Fruit fly (Drosophila melanogaster) whole organism, prepupa: ENCODE data around the gene prt.

Experiments
- CG11902 ChIP-seq: fragments of 200-800 bp; sonication (Bioruptor generic); optimal IDR thresholded peaks from 3 replicates; lab custom pipeline; 2016; ENCODE audit warnings: missing biosample characterization, missing genetic modification characterization
- CG15336 ChIP-seq: fragments of 200-800 bp; sonication (Bioruptor generic); IDR thresholded peaks from 2 replicates; pipeline ENCODE4 v1.3.6; 2022; ENCODE audit warnings: missing biosample characterization, missing genetic modification characterization
- CG16779 ChIP-seq: fragments of 200-800 bp; sonication (Bioruptor generic); optimal IDR thresholded peaks from 3 replicates; lab custom pipeline; 2017; ENCODE audit warnings: missing biosample characterization, mild to moderate bottlenecking, missing genetic modification characterization
- CG31627 ChIP-seq: fragments of 200-800 bp; sonication (Bioruptor generic); optimal IDR thresholded peaks from 3 replicates; lab custom pipeline; 2016; ENCODE audit warnings: missing biosample characterization, missing genetic modification characterization
- CG32006 ChIP-seq: fragments of 200-800 bp; sonication (Bioruptor generic); optimal IDR thresholded peaks from 3 replicates; lab custom pipeline; 2017; ENCODE audit warnings: missing biosample characterization, mild to moderate bottlenecking, missing genetic modification characterization
- CG34406 ChIP-seq: fragments of 200-800 bp; sonication (Bioruptor generic); optimal IDR thresholded peaks from 3 replicates; lab custom pipeline; 2016; ENCODE audit warnings: missing biosample characterization, missing genetic modification characterization
- CG3919 ChIP-seq: fragments of 200-800 bp; sonication (Bioruptor generic); optimal IDR thresholded peaks from 3 replicates; lab custom pipeline; 2016; ENCODE audit warnings: missing biosample characterization, missing genetic modification characterization
- CG6163 ChIP-seq: fragments of 200-800 bp; sonication (Bioruptor generic); IDR thresholded peaks from 3 replicates; pipeline ENCODE4 v1.3.6; 2022; ENCODE audit warnings: missing biosample characterization, missing genetic modification characterization
- CG6276 ChIP-seq: fragments of 200-800 bp; sonication (Bioruptor generic); optimal IDR thresholded peaks from 2 replicates; lab custom pipeline; 2017; ENCODE audit warnings: missing biosample characterization, mild to moderate bottlenecking, missing genetic modification characterization
- CG6792 ChIP-seq: fragments of 200-800 bp; sonication (Bioruptor generic); optimal IDR thresholded peaks from 3 replicates; lab custom pipeline; 2016; ENCODE audit warnings: missing biosample characterization, missing genetic modification characterization
- CG6808 ChIP-seq: fragments of 200-800 bp; sonication (Bioruptor generic); optimal IDR thresholded peaks from 3 replicates; lab custom pipeline; 2017; ENCODE audit warnings: missing biosample characterization, missing genetic modification characterization, mild to moderate bottlenecking, moderate library complexity, missing genetic modification reagents
- CG6854 ChIP-seq: fragments of 200-800 bp; sonication (Bioruptor generic); optimal IDR thresholded peaks from 2 replicates; lab custom pipeline; 2017; ENCODE audit warnings: missing biosample characterization, mild to moderate bottlenecking, missing genetic modification characterization
- CG7368 ChIP-seq: fragments of 200-800 bp; sonication (Bioruptor generic); optimal IDR thresholded peaks from 3 replicates; lab custom pipeline; 2016; ENCODE audit warnings: missing biosample characterization, missing genetic modification characterization
- CG8119 ChIP-seq: fragments of 200-800 bp; sonication (Bioruptor generic); IDR thresholded peaks from 3 replicates; pipeline ENCODE4 v1.3.6; 2022; ENCODE audit warnings: missing biosample characterization, missing genetic modification characterization
- CG8632 ChIP-seq: fragments of 200-800 bp; sonication (Bioruptor generic); optimal IDR thresholded peaks from 3 replicates; lab custom pipeline; 2016; ENCODE audit warnings: missing biosample characterization, missing genetic modification characterization
- CG9139 ChIP-seq: fragments of 200-800 bp; sonication (Bioruptor generic); optimal IDR thresholded peaks from 3 replicates; lab custom pipeline; 2017; ENCODE audit warnings: missing biosample characterization, mild to moderate bottlenecking, missing genetic modification characterization
- Eip75B ChIP-seq: fragments of 200-800 bp; sonication (Bioruptor generic); optimal IDR thresholded peaks from 3 replicates; lab custom pipeline; 2016; ENCODE audit warnings: missing biosample characterization, missing genetic modification characterization
- Eip78C ChIP-seq: fragments of 200-800 bp; sonication (Bioruptor generic); peaks from one replicate; lab custom pipeline; 2016; ENCODE audit warnings: missing biosample characterization, missing genetic modification characterization
- Ets21C ChIP-seq: fragments of 200-800 bp; sonication (Bioruptor generic); optimal IDR thresholded peaks from 3 replicates; lab custom pipeline; 2016; ENCODE audit warnings: missing biosample characterization, missing genetic modification characterization
- Gug ChIP-seq: fragments of 200-800 bp; sonication (Bioruptor generic); IDR thresholded peaks from 2 replicates; pipeline ENCODE4 v1.3.6; 2022; ENCODE audit warnings: missing biosample characterization, missing genetic modification characterization
- Hr39 ChIP-seq: fragments of 200-800 bp; sonication (Bioruptor generic); optimal IDR thresholded peaks from 2 replicates; lab custom pipeline; 2016; ENCODE audit warnings: missing biosample characterization, missing genetic modification characterization
- Hr4 ChIP-seq: fragments of 200-800 bp; sonication (Bioruptor generic); optimal IDR thresholded peaks from 3 replicates; lab custom pipeline; 2016; ENCODE audit warnings: missing biosample characterization, missing genetic modification characterization
- Lpt ChIP-seq: fragments of 200-800 bp; sonication (Bioruptor generic); optimal IDR thresholded peaks from 3 replicates; lab custom pipeline; 2016; ENCODE audit warnings: missing biosample characterization, missing genetic modification characterization
- OdsH ChIP-seq: fragments of 200-800 bp; sonication (Bioruptor generic); optimal IDR thresholded peaks from 3 replicates; lab custom pipeline; 2016; ENCODE audit warnings: missing biosample characterization, missing genetic modification characterization
- Sox102F ChIP-seq: fragments of 200-800 bp; sonication (Bioruptor generic); optimal IDR thresholded peaks from 2 replicates; lab custom pipeline; 2016; ENCODE audit warnings: missing biosample characterization, mild to moderate bottlenecking, missing genetic modification characterization
- achi ChIP-seq: fragments of 200-800 bp; sonication (Bioruptor generic); optimal IDR thresholded peaks from 3 replicates; lab custom pipeline; 2016; ENCODE audit warnings: missing biosample characterization, missing genetic modification characterization
- dac ChIP-seq: fragments of 200-800 bp; sonication (Bioruptor generic); optimal IDR thresholded peaks from 2 replicates; lab custom pipeline; 2017; ENCODE audit warnings: missing biosample characterization, mild to moderate bottlenecking, missing genetic modification characterization
- eg ChIP-seq: fragments of 200-800 bp; sonication (Bioruptor generic); IDR thresholded peaks from 3 replicates; pipeline ENCODE4 v1.3.6; 2022; ENCODE audit warnings: missing biosample characterization, missing genetic modification characterization
- fd59A ChIP-seq: fragments of 200-800 bp; sonication (Bioruptor generic); optimal IDR thresholded peaks from 2 replicates; lab custom pipeline; 2017; ENCODE audit warnings: missing biosample characterization, mild to moderate bottlenecking, missing genetic modification characterization, missing genetic modification reagents
- fd85E ChIP-seq: fragments of 200-800 bp; sonication (Bioruptor generic); optimal IDR thresholded peaks from 3 replicates; lab custom pipeline; 2016; ENCODE audit warnings: missing biosample characterization, missing genetic modification characterization
- fkh ChIP-seq: fragments of 200-800 bp; sonication (Bioruptor generic); optimal IDR thresholded peaks from 3 replicates; lab custom pipeline; 2017; ENCODE audit warnings: missing biosample characterization, mild to moderate bottlenecking, missing genetic modification characterization, moderate library complexity
- net ChIP-seq: fragments of 200-800 bp; sonication (Bioruptor generic); optimal IDR thresholded peaks from 3 replicates; lab custom pipeline; 2016; ENCODE audit warnings: missing biosample characterization, missing genetic modification characterization
- salr ChIP-seq, 2 experiments: fragments of 200-800 bp; sonication (Bioruptor generic); optimal IDR thresholded peaks; 3 replicates each; lab custom pipeline; 2016 to 2018; ENCODE audit warnings: missing biosample characterization in 2 of 2, missing genetic modification characterization in 2 of 2, mild to moderate bottlenecking in 1 of 2
- ss ChIP-seq, 2 experiments: fragments of 200-800 bp; sonication (Bioruptor generic); optimal IDR thresholded peaks; 2 replicates in 1 of 2; 3 replicates in 1 of 2; lab custom pipeline; 2017 to 2018; ENCODE audit warnings: mild to moderate bottlenecking in 2 of 2, missing biosample characterization in 2 of 2, missing genetic modification characterization in 2 of 2, moderate library complexity in 1 of 2
- svp ChIP-seq: fragments of 200-800 bp; sonication (Bioruptor generic); peaks from one replicate; lab custom pipeline; 2016; ENCODE audit warnings: missing biosample characterization, missing genetic modification characterization
- topi ChIP-seq: fragments of 200-800 bp; sonication (Bioruptor generic); optimal IDR thresholded peaks from 3 replicates; lab custom pipeline; 2016; ENCODE audit warnings: missing biosample characterization, missing genetic modification characterization
- vri ChIP-seq: fragments of 200-800 bp; sonication (Bioruptor generic); optimal IDR thresholded peaks from 3 replicates; lab custom pipeline; 2016; ENCODE audit warnings: missing biosample characterization, mild to moderate bottlenecking, missing genetic modification characterization

Gene prt

DNA sequence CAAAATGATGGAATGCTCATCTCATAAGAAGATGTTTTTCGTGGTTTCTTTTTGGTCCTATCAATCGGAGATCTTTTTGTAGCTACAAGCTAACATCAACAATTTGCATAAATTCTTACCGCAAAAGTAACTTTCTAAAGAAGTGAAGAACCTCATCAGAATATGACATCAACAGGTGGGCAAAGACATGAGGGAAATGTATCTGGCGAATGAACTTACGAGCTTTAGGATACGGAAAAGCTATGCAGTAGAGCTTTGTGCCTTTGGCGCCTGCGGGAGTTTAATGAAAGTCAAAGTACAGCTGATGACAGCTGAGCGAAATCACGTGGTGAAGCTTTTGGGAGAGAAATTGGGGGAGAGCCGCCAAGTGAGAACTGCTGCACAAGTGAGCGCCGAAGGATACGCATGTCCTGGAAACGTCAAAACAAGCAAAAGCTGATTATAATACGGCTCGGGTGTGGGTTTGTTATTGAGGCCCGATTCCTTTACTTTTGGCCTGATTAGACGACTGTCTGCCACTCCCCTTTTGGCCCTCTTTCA is 32.1 kb downstream of the prt start:
- no peak for TF ChIP-seq fd85E (GFP tag; lab: Kevin White, UChicago)
- TF ChIP-seq Ets21C: no peak
- TF ChIP-seq Eip78C (GFP tag; lab: Kevin White, UChicago): peak; percentile 38

DNA sequence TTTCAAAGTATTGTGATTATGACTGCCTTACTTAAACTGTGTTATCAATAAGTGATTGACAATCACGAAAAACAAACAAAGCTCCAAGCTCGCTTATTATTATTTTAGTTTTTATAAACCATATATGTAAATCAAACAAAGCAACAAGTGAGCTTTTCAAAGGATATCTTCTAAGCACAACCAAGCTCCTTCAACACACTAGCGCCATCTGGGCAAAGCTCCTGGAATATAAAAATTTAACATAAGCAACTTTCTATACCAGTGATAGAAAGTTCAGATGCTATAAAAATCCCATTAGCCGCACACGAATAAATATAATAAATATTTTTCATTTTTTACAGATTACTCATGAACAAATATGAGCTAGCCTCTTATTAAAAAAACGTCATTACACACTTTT is 34.4 kb downstream of the prt start:
- TF ChIP-seq OdsH (GFP tag; lab: Kevin White, UChicago): no peak
- no peak for TF ChIP-seq CG31627
- no peak for TF ChIP-seq Hr4 (GFP tag; lab: Kevin White, UChicago)
- no peak for TF ChIP-seq CG7368 (GFP tag; lab: Kevin White, UChicago)
- no peak for TF ChIP-seq CG32006 (GFP tag; lab: Kevin White, UChicago)
- peak; percentile 38 for TF ChIP-seq Eip78C (GFP tag; lab: Kevin White, UChicago)

DNA sequence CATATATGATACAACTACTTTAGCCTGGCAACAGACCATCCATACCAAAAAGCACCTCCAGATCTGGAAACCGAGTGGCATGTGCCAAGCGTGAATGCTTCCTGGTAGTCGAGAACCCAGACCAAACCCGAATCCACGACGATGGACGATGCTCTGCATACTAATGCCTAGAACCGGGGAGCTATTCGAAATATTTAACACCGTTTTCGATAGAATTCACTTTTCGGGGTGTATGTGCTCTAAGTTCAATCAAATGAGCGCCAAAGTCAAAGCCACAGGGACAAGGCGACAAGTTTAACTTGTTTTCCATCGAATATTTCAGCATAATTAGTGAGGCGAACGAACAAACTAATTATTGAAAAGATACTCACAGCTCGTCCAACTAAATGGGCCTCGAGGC is 36.0 kb downstream of the prt start:
- TF ChIP-seq Sox102F (GFP tag; lab: Kevin White, UChicago) (no peak), Eip78C (GFP tag; lab: Kevin White, UChicago) (peak; percentile 26), salr (GFP tag; optimal IDR thresholded peaks at IDR 0.05; lab: Kevin White, UChicago) (no peak)

DNA sequence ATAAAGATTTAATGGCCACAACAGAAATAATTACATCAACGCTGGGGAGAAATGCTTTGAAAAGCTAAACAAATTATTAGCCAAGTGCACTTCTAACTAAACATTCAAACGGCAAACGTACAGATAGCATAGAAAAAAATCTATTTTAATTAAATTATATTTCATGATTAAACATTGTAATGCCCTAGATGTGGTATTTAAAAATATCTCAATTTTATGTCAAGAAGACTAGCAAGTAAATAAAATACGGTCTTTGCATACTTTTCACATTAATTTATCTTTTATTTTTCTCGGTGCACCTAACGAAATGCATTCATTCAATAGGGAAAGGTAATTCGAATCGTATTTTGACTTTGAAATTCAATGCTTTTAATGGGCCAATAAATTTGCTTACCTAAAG is 39.2 kb downstream of the prt start:
- TF ChIP-seq Lpt: no peak
- TF ChIP-seq Hr4 (GFP tag; lab: Kevin White, UChicago): no peak
- no peak for TF ChIP-seq fd59A (GFP tag; lab: Kevin White, UChicago)
- TF ChIP-seq Eip75B: no peak
- TF ChIP-seq CG3919 (GFP tag; lab: Kevin White, UChicago): no peak
- TF ChIP-seq CG6808 (GFP tag; lab: Kevin White, UChicago): no peak
- no peak for TF ChIP-seq fkh
- TF ChIP-seq Hr39 (GFP tag; lab: Kevin White, UChicago): no peak
- peak; percentile 13 for TF ChIP-seq CG32006 (GFP tag; lab: Kevin White, UChicago)
- TF ChIP-seq CG8632 (GFP tag; lab: Kevin White, UChicago): no peak
- 0 out of 2 replicates have a peak, but pooled peaks have one; percentile 12 for TF ChIP-seq CG15336 (GFP tag; lab: Robert Waterston, UW)
- TF ChIP-seq svp (GFP tag; lab: Kevin White, UChicago): no peak
- TF ChIP-seq fd85E (GFP tag; lab: Kevin White, UChicago): no peak
- TF ChIP-seq salr (GFP tag; optimal IDR thresholded peaks at IDR 0.05; lab: Kevin White, UChicago): no peak
- no peak for TF ChIP-seq CG6854
- no peak for TF ChIP-seq Eip78C (GFP tag; lab: Kevin White, UChicago)
- no peak for TF ChIP-seq CG31627

DNA sequence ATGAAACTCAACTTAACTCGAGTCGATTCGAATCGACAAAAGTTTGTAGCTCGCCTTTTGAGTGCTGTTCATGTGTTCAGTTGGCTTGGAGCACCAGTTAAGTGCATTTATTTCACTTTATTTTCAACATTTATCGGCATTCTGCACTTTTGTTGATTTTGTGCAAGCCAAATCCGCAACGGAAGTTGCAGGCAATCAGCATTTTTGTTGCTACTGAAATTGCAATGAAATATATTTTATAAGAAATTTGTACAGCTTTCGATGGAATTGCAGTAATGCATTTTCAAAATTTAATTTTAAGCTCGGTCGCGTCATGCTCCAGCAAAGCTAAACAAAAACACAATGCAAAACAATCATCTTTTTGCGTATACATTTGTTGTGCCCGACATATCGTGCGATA is 39.9 kb downstream of the prt start:
- TF ChIP-seq CG7368 (GFP tag; lab: Kevin White, UChicago): no peak
- TF ChIP-seq Ets21C: no peak
- no peak for TF ChIP-seq Hr4 (GFP tag; lab: Kevin White, UChicago)
- no peak for TF ChIP-seq CG34406 (GFP tag; lab: Kevin White, UChicago)
- TF ChIP-seq net (GFP tag; lab: Kevin White, UChicago): no peak
- no peak for TF ChIP-seq CG6276 (GFP tag; lab: Kevin White, UChicago)
- TF ChIP-seq Hr39 (GFP tag; lab: Kevin White, UChicago): no peak
- TF ChIP-seq CG15336 (GFP tag; lab: Robert Waterston, UW): no peak
- TF ChIP-seq CG6808 (GFP tag; lab: Kevin White, UChicago): no peak
- TF ChIP-seq fd85E (GFP tag; lab: Kevin White, UChicago): no peak
- TF ChIP-seq CG9139: no peak
- TF ChIP-seq eg (GFP tag; lab: Robert Waterston, UW): no peak
- TF ChIP-seq Eip75B: no peak
- no peak for TF ChIP-seq CG8119 (GFP tag; lab: Robert Waterston, UW)
- TF ChIP-seq fd59A (GFP tag; lab: Kevin White, UChicago): no peak

DNA sequence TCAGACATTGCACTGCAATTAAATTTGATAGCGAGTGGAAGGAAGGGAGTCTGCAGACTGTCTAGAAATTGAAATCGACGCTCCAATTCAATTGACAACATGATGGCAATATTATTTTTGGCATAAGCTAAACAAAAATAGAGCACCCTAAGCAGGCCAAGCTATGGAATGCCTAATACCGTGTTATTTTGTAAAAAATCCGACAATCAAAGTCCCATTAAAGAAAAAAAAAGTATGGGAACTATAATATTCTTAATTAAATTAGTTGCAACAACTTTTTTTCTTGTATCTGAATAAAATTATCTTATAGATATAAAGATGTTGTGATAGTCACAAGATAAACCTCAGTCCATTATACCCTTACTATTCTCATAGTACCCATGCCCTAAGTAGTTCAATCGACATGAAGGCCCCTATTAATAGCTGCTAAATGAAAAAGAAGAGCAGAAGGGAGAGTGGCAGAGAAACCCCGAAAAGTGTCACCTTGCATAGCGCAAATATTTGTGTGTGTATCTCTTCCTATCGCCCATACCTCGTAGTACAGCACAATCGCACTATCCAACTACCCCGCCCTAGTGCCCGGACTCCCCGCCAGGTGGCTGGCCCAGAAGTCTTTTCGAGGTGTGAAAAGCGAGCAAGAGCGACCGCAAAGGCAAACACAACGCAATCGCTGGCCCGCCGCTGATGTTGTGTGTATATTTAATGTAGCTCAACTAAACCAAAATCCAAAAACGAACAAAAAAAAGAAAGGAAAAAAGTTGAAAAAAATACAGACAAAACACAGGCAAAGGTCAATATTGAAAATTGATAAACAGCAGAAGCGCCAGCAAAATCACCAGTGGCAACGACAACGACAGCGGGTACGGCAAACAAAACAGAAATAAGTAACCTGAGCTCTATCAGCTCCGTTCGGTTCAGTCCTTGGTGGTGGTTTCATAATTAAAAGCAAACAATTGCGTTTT is 41.2 kb downstream of the prt start:
- TF ChIP-seq Gug (GFP tag; lab: Robert Waterston, UW) (no peak), topi (GFP tag; lab: Kevin White, UChicago) (no peak), net (GFP tag; lab: Kevin White, UChicago) (peak; percentile 24), CG6792 (peak; percentile 44), dac (no peak), vri (GFP tag; lab: Kevin White, UChicago) (peak; percentile 70), CG34406 (GFP tag; lab: Kevin White, UChicago) (peak; percentile 39), CG6163 (GFP tag; lab: Robert Waterston, UW) (peak; percentile 35; the same call in 1 of the 3 replicates), ss (GFP tag; optimal IDR thresholded peaks at IDR 0.05; lab: Kevin White, UChicago) (peak in 1 of 2 experiments; percentile 8), CG15336 (GFP tag; lab: Robert Waterston, UW) (0 out of 2 replicates have a peak, but pooled peaks have one; percentile 7), fkh (peak; percentile 99), achi (GFP tag; lab: Kevin White, UChicago) (peak; percentile 23), CG16779 (tag; lab: Kevin White, UChicago) (no peak), Hr39 (GFP tag; lab: Kevin White, UChicago) (no peak), CG3919 (GFP tag; lab: Kevin White, UChicago) (peak; percentile 29), CG11902 (GFP tag; lab: Kevin White, UChicago) (no peak), salr (GFP tag; optimal IDR thresholded peaks at IDR 0.05; lab: Kevin White, UChicago) (no peak)
